Fruit fly (Drosophila melanogaster) whole organism, embryonic: ENCODE results near the gene Tlk.

Experiments used
- Atf3 ChIP-seq: fragments of 200-800 bp; sonication (Bioruptor generic); optimal IDR thresholded peaks from 3 replicates; lab custom pipeline; 2016; ENCODE audit warnings: missing biosample characterization, missing genetic modification characterization
- CG11247 ChIP-seq: fragments of 200-800 bp; sonication (Bioruptor generic); IDR thresholded peaks from 2 replicates; pipeline ENCODE4 v1.3.6; 2022; ENCODE audit warnings: missing biosample characterization, missing genetic modification characterization
- CG11696 ChIP-seq: fragments of 200-800 bp; sonication (Bioruptor generic); IDR thresholded peaks from 2 replicates; pipeline ENCODE4 v1.3.6; 2022; ENCODE audit warnings: missing biosample characterization, missing genetic modification characterization
- CG12391 ChIP-seq: fragments of 200-800 bp; sonication (Bioruptor generic); optimal IDR thresholded peaks from 3 replicates; lab custom pipeline; 2018; ENCODE audit warnings: missing biosample characterization, mild to moderate bottlenecking, missing genetic modification characterization, moderate library complexity
- CG13296 ChIP-seq: fragments of 200-800 bp; sonication (Bioruptor generic); optimal IDR thresholded peaks from 3 replicates; lab custom pipeline; 2018; ENCODE audit warnings: missing biosample characterization, mild to moderate bottlenecking, missing genetic modification characterization
- CG15269 ChIP-seq: fragments of 200-800 bp; sonication (Bioruptor generic); optimal IDR thresholded peaks from 2 replicates; lab custom pipeline; 2018; ENCODE audit warnings: missing biosample characterization, mild to moderate bottlenecking, missing genetic modification characterization, moderate library complexity
- CG15696 ChIP-seq: fragments of 200-800 bp; sonication (Bioruptor generic); optimal IDR thresholded peaks from 2 replicates; lab custom pipeline; 2019; ENCODE audit warnings: missing biosample characterization, mild to moderate bottlenecking, missing genetic modification characterization, moderate library complexity
- CG18011 ChIP-seq: fragments of 200-800 bp; sonication (Bioruptor generic); optimal IDR thresholded peaks from 2 replicates; lab custom pipeline; 2017; ENCODE audit warnings: missing biosample characterization, missing genetic modification characterization, mild to moderate bottlenecking, moderate library complexity, missing genotype
- CG2875 ChIP-seq: fragments of 200-800 bp; sonication (Bioruptor generic); optimal IDR thresholded peaks from 2 replicates; lab custom pipeline; 2017; ENCODE audit warnings: missing biosample characterization, mild to moderate bottlenecking, missing genetic modification characterization, missing genetic modification reagents
- CG31224 ChIP-seq: fragments of 200-800 bp; sonication (Bioruptor generic); IDR thresholded peaks from 2 replicates; pipeline ENCODE4 v1.3.6; 2022; ENCODE audit warnings: missing biosample characterization, missing genetic modification characterization
- CG3407 ChIP-seq: fragments of 200-800 bp; sonication (Bioruptor generic); optimal IDR thresholded peaks from 2 replicates; lab custom pipeline; 2018; ENCODE audit warnings: missing biosample characterization, mild to moderate bottlenecking, missing genetic modification characterization
- CG34422 ChIP-seq: fragments of 200-800 bp; sonication (Bioruptor generic); IDR thresholded peaks from 3 replicates; pipeline ENCODE4 v1.3.6; 2022; ENCODE audit warnings: missing biosample characterization, missing genetic modification characterization
- CG3726 ChIP-seq: fragments of 200-800 bp; sonication (Bioruptor generic); IDR thresholded peaks from 3 replicates; pipeline ENCODE4, ENCODE4 v1.3.6; 2022; ENCODE audit warnings: missing biosample characterization, missing genetic modification characterization
- CG42726 ChIP-seq: fragments of 200-800 bp; sonication (Bioruptor generic); IDR thresholded peaks from 2 replicates; pipeline ENCODE4 v1.3.6; 2022; ENCODE audit warnings: missing biosample characterization, missing genetic modification characterization; ENCODE audit not compliant: partially characterized antibody
- CG4404 ChIP-seq: fragments of 200-800 bp; sonication (Bioruptor generic); IDR thresholded peaks from 2 replicates; pipeline ENCODE4 v1.3.6; 2022; ENCODE audit warnings: missing biosample characterization, missing genetic modification characterization
- CG6654 ChIP-seq: fragments of 200-800 bp; sonication (Bioruptor generic); optimal IDR thresholded peaks from 2 replicates; lab custom pipeline; 2017; ENCODE audit warnings: missing biosample characterization, mild to moderate bottlenecking, missing genetic modification characterization
- CG6683 ChIP-seq: fragments of 200-800 bp; sonication (Bioruptor generic); optimal IDR thresholded peaks from 2 replicates; lab custom pipeline; 2017; ENCODE audit warnings: missing biosample characterization, mild to moderate bottlenecking, missing genetic modification characterization, missing genetic modification reagents
- CG7928 ChIP-seq: fragments of 200-800 bp; sonication (Bioruptor generic); optimal IDR thresholded peaks from 2 replicates; lab custom pipeline; 2017; ENCODE audit warnings: missing biosample characterization, mild to moderate bottlenecking, missing genetic modification characterization
- CG7963 ChIP-seq: fragments of 200-800 bp; sonication (Bioruptor generic); IDR thresholded peaks from 3 replicates; pipeline ENCODE4 v1.3.6; 2022; ENCODE audit warnings: missing biosample characterization, missing genetic modification characterization; ENCODE audit not compliant: partially characterized antibody
- CG8290 ChIP-seq, 3 experiments: fragments of 200-800 bp; sonication (Bioruptor generic); optimal IDR thresholded peaks; 2 replicates each; lab custom pipeline; 2016 to 2019; ENCODE audit warnings: missing biosample characterization in 3 of 3, missing genetic modification characterization in 3 of 3, mild to moderate bottlenecking in 2 of 3, moderate library complexity in 1 of 3
- CG9727 ChIP-seq: fragments of 200-800 bp; sonication (Bioruptor generic); optimal IDR thresholded peaks from 3 replicates; lab custom pipeline; 2017; ENCODE audit warnings: missing biosample characterization, mild to moderate bottlenecking, missing genetic modification characterization
- Deaf1 ChIP-seq: fragments of 200-800 bp; optimal IDR thresholded peaks from 3 replicates; lab custom pipeline; 2019; ENCODE audit warnings: missing biosample characterization, mild to moderate bottlenecking, missing genetic modification characterization, moderate library complexity
- Dfd ChIP-seq, 2 experiments: fragments of >200 bp; optimal IDR thresholded peaks; 2 replicates each; lab custom pipeline; 2017; ENCODE audit warnings: missing biosample characterization in 2 of 2, missing genetic modification characterization in 2 of 2
- Dip2 ChIP-seq: fragments of 200-800 bp; sonication (Bioruptor generic); IDR thresholded peaks from 2 replicates; pipeline ENCODE4 v1.3.6; 2022; ENCODE audit warnings: missing biosample characterization, missing genetic modification characterization
- Hsf ChIP-seq: fragments of 200-800 bp; sonication (Bioruptor generic); optimal IDR thresholded peaks from 3 replicates; lab custom pipeline; 2016; ENCODE audit warnings: missing biosample characterization, missing genetic modification characterization
- Jarid2 ChIP-seq: fragments of 200-800 bp; sonication (Bioruptor generic); optimal IDR thresholded peaks from 3 replicates; lab custom pipeline; 2017; ENCODE audit warnings: mild to moderate bottlenecking, missing biosample characterization, missing genetic modification reagents, missing genetic modification characterization
- MTF-1 ChIP-seq: fragments of 200-800 bp; sonication (Bioruptor generic); optimal IDR thresholded peaks from 2 replicates; lab custom pipeline; 2018; ENCODE audit warnings: missing biosample characterization, mild to moderate bottlenecking, missing genetic modification characterization, borderline replicate concordance
- aop ChIP-seq: fragments of 200-800 bp; sonication (Bioruptor generic); IDR thresholded peaks from 2 replicates; pipeline ENCODE4 v1.3.6; 2022; ENCODE audit warnings: missing biosample characterization, missing genetic modification characterization
- az2 ChIP-seq: fragments of 200-800 bp; sonication (Bioruptor generic); optimal IDR thresholded peaks from 3 replicates; lab custom pipeline; 2016; ENCODE audit warnings: missing biosample characterization, missing genetic modification characterization
- bcd ChIP-seq: fragments of 200-800 bp; sonication (Bioruptor generic); optimal IDR thresholded peaks from 2 replicates; lab custom pipeline; 2017; ENCODE audit warnings: missing biosample characterization, mild to moderate bottlenecking, missing genetic modification characterization
- br ChIP-seq: fragments of >200 bp; optimal IDR thresholded peaks from 2 replicates; lab custom pipeline; 2017
- esg ChIP-seq: fragments of 200-800 bp; sonication (Bioruptor generic); conservative IDR thresholded peaks from 2 replicates; pipeline ENCODE4 v1.3.6; 2022; ENCODE audit warnings: missing biosample characterization, missing genetic modification characterization
- eyg ChIP-seq: fragments of 200-800 bp; sonication (Bioruptor generic); optimal IDR thresholded peaks from 3 replicates; lab custom pipeline; 2016; ENCODE audit warnings: missing biosample characterization, missing genetic modification characterization
- fu2 ChIP-seq: fragments of 200-800 bp; sonication (Bioruptor generic); optimal IDR thresholded peaks from 2 replicates; lab custom pipeline; 2016; ENCODE audit warnings: missing biosample characterization, missing genetic modification characterization
- ind ChIP-seq: fragments of 200-800 bp; sonication (Bioruptor generic); optimal IDR thresholded peaks from 3 replicates; lab custom pipeline; 2016; ENCODE audit warnings: missing biosample characterization, missing genetic modification characterization
- insv ChIP-seq, 2 experiments: fragments of 200-800 bp; sonication (Bioruptor generic); optimal IDR thresholded peaks; 3 replicates each; lab custom pipeline; 2016 to 2018; ENCODE audit warnings: missing biosample characterization in 2 of 2, missing genetic modification characterization in 2 of 2
- kay ChIP-seq: fragments of 200-800 bp; sonication (Bioruptor generic); optimal IDR thresholded peaks from 2 replicates; lab custom pipeline; 2016; ENCODE audit warnings: missing biosample characterization, missing genetic modification characterization
- kni ChIP-seq: fragments of 200-800 bp; sonication (Bioruptor generic); optimal IDR thresholded peaks from 3 replicates; lab custom pipeline; 2017; ENCODE audit warnings: mild to moderate bottlenecking, missing biosample characterization, missing genetic modification reagents, missing genetic modification characterization
- org-1 ChIP-seq: fragments of 200-800 bp; sonication (Bioruptor generic); optimal IDR thresholded peaks from 2 replicates; lab custom pipeline; 2017; ENCODE audit warnings: missing biosample characterization, missing genetic modification characterization
- sc ChIP-seq, 3 experiments: fragments of >200 bp in 2 of 3; fragments of 200-800 bp in 1 of 3; sonication (Bioruptor generic) in 1 of 3; optimal IDR thresholded peaks; 2 replicates in 2 of 3; 3 replicates in 1 of 3; lab custom pipeline; 2017; ENCODE audit warnings: mild to moderate bottlenecking in 1 of 3, missing biosample characterization in 1 of 3, missing genetic modification characterization in 1 of 3, missing genetic modification reagents in 1 of 3
- sens ChIP-seq: fragments of 200-800 bp; sonication (Bioruptor generic); peaks from one replicate; lab custom pipeline; 2016; ENCODE audit warnings: missing biosample characterization, missing genetic modification characterization
- sna ChIP-seq: fragments of 200-800 bp; sonication (Bioruptor generic); IDR thresholded peaks from 2 replicates; pipeline ENCODE4 v1.3.6; 2022; ENCODE audit warnings: missing biosample characterization, missing genetic modification characterization; ENCODE audit not compliant: partially characterized antibody
- sob ChIP-seq: fragments of 200-800 bp; sonication (Bioruptor generic); IDR thresholded peaks from 2 replicates; pipeline ENCODE4 v1.3.6; 2022; ENCODE audit warnings: missing biosample characterization, missing genetic modification characterization
- unpg ChIP-seq: fragments of 200-800 bp; sonication (Bioruptor generic); optimal IDR thresholded peaks from 3 replicates; lab custom pipeline; 2018; ENCODE audit warnings: missing biosample characterization, mild to moderate bottlenecking, missing genetic modification characterization, moderate library complexity
- zfh1 ChIP-seq: fragments of 200-800 bp; sonication (Bioruptor generic); IDR thresholded peaks from 3 replicates; pipeline ENCODE4 v1.3.6; 2022; ENCODE audit warnings: missing biosample characterization, missing genetic modification characterization

Tlk gene

dm6 chrX:3690631-3691030, 29.2 kb upstream of the Tlk start (continued):
- TF ChIP-seq sna (no peak), org-1 (peak; percentile 40), kni (GFP tag; lab: Kevin White, UChicago) (peak; percentile 33), CG2875 (GFP tag; lab: Kevin White, UChicago) (peak; percentile 32)

- peak; percentile 64 for TF ChIP-seq CG13296 (GFP tag; lab: Kevin White, UChicago)
- TF ChIP-seq CG8290 (GFP tag; optimal IDR thresholded peaks at IDR 0.05; lab: Kevin White, UChicago) = peak; percentile 48
- TF ChIP-seq CG8290 (tag; optimal IDR thresholded peaks at IDR 0.05; lab: Kevin White, UChicago) = peak in 1 of 2 experiments; percentile 91
- TF ChIP-seq CG11247 = peak; percentile 71
- TF ChIP-seq kni (GFP tag; lab: Kevin White, UChicago) = peak; percentile 78
- peak; percentile 48 for TF ChIP-seq CG6683 (GFP tag; lab: Kevin White, UChicago)
- peak; percentile 74 for TF ChIP-seq ind (GFP tag; lab: Kevin White, UChicago)
- peak; percentile 87 for TF ChIP-seq CG15696
- peak; percentile 45 for TF ChIP-seq fu2 (GFP tag; lab: Kevin White, UChicago)
- peak; percentile 81 for TF ChIP-seq unpg (GFP tag; lab: Kevin White, UChicago)
- no peak for TF ChIP-seq sc (optimal IDR thresholded peaks at IDR 0.05; lab: Kevin White, UChicago)
- TF ChIP-seq sc (GFP tag; optimal IDR thresholded peaks at IDR 0.05; lab: Kevin White, UChicago) = peak; percentile 55
- peak; percentile 84 for TF ChIP-seq CG34422
- peak; percentile 44 for TF ChIP-seq MTF-1
- TF ChIP-seq bcd (GFP tag; lab: Kevin White, UChicago) = peak; percentile 77
- TF ChIP-seq aop = no peak
- peak; percentile 23 for TF ChIP-seq CG3407 (GFP tag; lab: Kevin White, UChicago)
- peak; percentile 62 for TF ChIP-seq eyg
- peak; percentile 72 for TF ChIP-seq sob
- no peak for TF ChIP-seq CG7963 (GFP tag; lab: Robert Waterston, UW)
- peak; percentile 70 for TF ChIP-seq CG4404
- no peak for TF ChIP-seq Dip2 (GFP tag; lab: Robert Waterston, UW)
- peak; percentile 58 for TF ChIP-seq Atf3 (GFP tag; lab: Kevin White, UChicago)
- TF ChIP-seq CG12391 (tag; lab: Kevin White, UChicago) = peak; percentile 79
- TF ChIP-seq sens (GFP tag; lab: Kevin White, UChicago) = peak; percentile 98
- peak; percentile 85 for TF ChIP-seq zfh1 (GFP tag; lab: Robert Waterston, UW)
- TF ChIP-seq Hsf (GFP tag; lab: Kevin White, UChicago) = peak; percentile 70
- peak; percentile 87 for TF ChIP-seq CG9727 (GFP tag; lab: Kevin White, UChicago)
- peak; percentile 7 for TF ChIP-seq CG7928 (GFP tag; lab: Kevin White, UChicago)
- TF ChIP-seq kay (GFP tag; lab: Kevin White, UChicago) = peak; percentile 59
- no peak for TF ChIP-seq br (lab: Kevin White, UChicago)
- TF ChIP-seq CG3726 (GFP tag; lab: Robert Waterston, UW) = 0 out of 3 replicates have a peak, but pooled peaks have one; percentile 50
- TF ChIP-seq Deaf1 (tag; lab: Kevin White, UChicago) = peak; percentile 35
- peak; percentile 38 for TF ChIP-seq Jarid2 (GFP tag; lab: Kevin White, UChicago)
- TF ChIP-seq CG42726 (GFP tag; lab: Robert Waterston, UW) = no peak
- TF ChIP-seq CG11696 = peak; percentile 50; the same call in 1 of the 2 replicates
- peak; percentile 40; the same call in 1 of the 2 replicates for TF ChIP-seq CG31224 (GFP tag; lab: Robert Waterston, UW)
- peak; percentile 42 for TF ChIP-seq CG6654 (GFP tag; lab: Kevin White, UChicago)
- TF ChIP-seq az2 (GFP tag; lab: Kevin White, UChicago) = peak; percentile 79
- TF ChIP-seq CG18011 (GFP tag; lab: Kevin White, UChicago) = peak; percentile 32
- TF ChIP-seq CG15269 (tag; lab: Kevin White, UChicago) = peak; percentile 79
- TF ChIP-seq insv (GFP tag; optimal IDR thresholded peaks at IDR 0.05; lab: Kevin White, UChicago) = no peak
- TF ChIP-seq esg (GFP tag; lab: Robert Waterston, UW) = peak; percentile 63
- no peak for TF ChIP-seq Dfd (GFP tag; optimal IDR thresholded peaks at IDR 0.05; lab: Kevin White, UChicago)
Measured at dm6 chrX:3691623-3692553, 27.9 kb upstream of the Tlk start.
